Fruit fly (Drosophila melanogaster) whole organism, embryonic: ENCODE measurements around the gene CG43321.

Experiments used
- Atf-2 ChIP-seq: fragments of 200-800 bp; sonication (Bioruptor generic); optimal IDR thresholded peaks from 2 replicates; lab custom pipeline; 2016; ENCODE audit warnings: missing biosample characterization, missing genetic modification characterization
- CG10147 ChIP-seq: fragments of 200-800 bp; sonication (Bioruptor generic); optimal IDR thresholded peaks from 2 replicates; lab custom pipeline; 2019; ENCODE audit warnings: missing biosample characterization, mild to moderate bottlenecking, missing genetic modification characterization, moderate library complexity
- CG10366 ChIP-seq: fragments of 200-800 bp; sonication (Bioruptor generic); IDR thresholded peaks from 2 replicates; pipeline ENCODE4 v1.3.6; 2022; ENCODE audit warnings: missing biosample characterization, missing genetic modification characterization
- CG11093 ChIP-seq: fragments of 200-800 bp; sonication (Bioruptor generic); IDR thresholded peaks from 3 replicates; pipeline ENCODE4 v1.3.6; 2022; ENCODE audit warnings: missing biosample characterization, missing genetic modification characterization
- CG11456 ChIP-seq: fragments of 200-800 bp; sonication (Bioruptor generic); IDR thresholded peaks from 3 replicates; pipeline ENCODE4 v1.3.6; 2022; ENCODE audit warnings: missing biosample characterization, missing genetic modification characterization
- CG11723 ChIP-seq: fragments of 200-800 bp; sonication (Bioruptor generic); optimal IDR thresholded peaks from 2 replicates; lab custom pipeline; 2017; ENCODE audit warnings: missing biosample characterization, mild to moderate bottlenecking, missing genetic modification characterization
- CG13123 ChIP-seq: fragments of 200-800 bp; sonication (Bioruptor generic); optimal IDR thresholded peaks from 2 replicates; lab custom pipeline; 2016; ENCODE audit warnings: missing biosample characterization, missing genetic modification characterization
- CG17385 ChIP-seq: fragments of 200-800 bp; sonication (Bioruptor generic); optimal IDR thresholded peaks from 3 replicates; lab custom pipeline; 2018; ENCODE audit warnings: missing biosample characterization, mild to moderate bottlenecking, missing genetic modification characterization
- CG2120 ChIP-seq: fragments of 200-800 bp; sonication (Bioruptor generic); optimal IDR thresholded peaks from 3 replicates; lab custom pipeline; 2016; ENCODE audit warnings: missing biosample characterization, missing genetic modification characterization
- CG2875 ChIP-seq: fragments of 200-800 bp; sonication (Bioruptor generic); optimal IDR thresholded peaks from 2 replicates; lab custom pipeline; 2017; ENCODE audit warnings: missing biosample characterization, mild to moderate bottlenecking, missing genetic modification characterization, missing genetic modification reagents
- CG31441 ChIP-seq: fragments of 200-800 bp; sonication (Bioruptor generic); IDR thresholded peaks from 2 replicates; pipeline ENCODE4 v1.3.6; 2022; ENCODE audit warnings: missing biosample characterization, missing genetic modification characterization
- CG33213 ChIP-seq: fragments of 200-800 bp; sonication (Bioruptor generic); optimal IDR thresholded peaks from 3 replicates; lab custom pipeline; 2016; ENCODE audit warnings: missing biosample characterization, missing genetic modification characterization
- CG4282 ChIP-seq: fragments of 200-800 bp; sonication (Bioruptor generic); optimal IDR thresholded peaks from 2 replicates; lab custom pipeline; 2016; ENCODE audit warnings: missing biosample characterization, missing genetic modification characterization
- CG6791 ChIP-seq: fragments of 200-800 bp; sonication (Bioruptor generic); IDR thresholded peaks from 3 replicates; pipeline ENCODE4 v1.3.6; 2022; ENCODE audit warnings: missing biosample characterization, missing genetic modification characterization; ENCODE audit not compliant: partially characterized antibody
- CG7357 ChIP-seq: fragments of 200-800 bp; sonication (Bioruptor generic); IDR thresholded peaks from 3 replicates; pipeline ENCODE4 v1.3.6; 2022; ENCODE audit warnings: missing biosample characterization, missing genetic modification characterization
- CG7928 ChIP-seq: fragments of 200-800 bp; sonication (Bioruptor generic); optimal IDR thresholded peaks from 2 replicates; lab custom pipeline; 2017; ENCODE audit warnings: missing biosample characterization, mild to moderate bottlenecking, missing genetic modification characterization
- CG7987 ChIP-seq: fragments of 200-800 bp; sonication (Bioruptor generic); optimal IDR thresholded peaks from 2 replicates; lab custom pipeline; 2018; ENCODE audit warnings: missing biosample characterization, mild to moderate bottlenecking, missing genetic modification characterization, moderate library complexity
- CG8089 ChIP-seq: fragments of 200-800 bp; sonication (Bioruptor generic); optimal IDR thresholded peaks from 3 replicates; lab custom pipeline; 2016; ENCODE audit warnings: missing biosample characterization, missing genetic modification characterization
- Dbx ChIP-seq: fragments of 200-800 bp; sonication (Bioruptor generic); IDR thresholded peaks from 3 replicates; pipeline ENCODE4 v1.3.6; 2022; ENCODE audit warnings: missing biosample characterization, missing genetic modification characterization
- Dip3 ChIP-seq: fragments of 200-800 bp; sonication (Bioruptor generic); optimal IDR thresholded peaks from 3 replicates; lab custom pipeline; 2016; ENCODE audit warnings: missing biosample characterization, missing genetic modification characterization
- ERR ChIP-seq: fragments of 200-800 bp; sonication (Bioruptor generic); optimal IDR thresholded peaks from 2 replicates; lab custom pipeline; 2016; ENCODE audit warnings: missing biosample characterization, missing genetic modification characterization
- Gsc ChIP-seq: fragments of 200-800 bp; sonication (Bioruptor generic); IDR thresholded peaks from 2 replicates; pipeline ENCODE4 v1.3.6; 2022; ENCODE audit warnings: missing biosample characterization, missing genetic modification characterization
- Gug ChIP-seq: fragments of 200-800 bp; sonication (Bioruptor generic); IDR thresholded peaks from 4 replicates; pipeline ENCODE4 v1.3.6; 2022; ENCODE audit warnings: missing biosample characterization, missing genetic modification characterization
- HHEX ChIP-seq: fragments of 200-800 bp; sonication (Bioruptor generic); optimal IDR thresholded peaks from 3 replicates; lab custom pipeline; 2017; ENCODE audit warnings: missing biosample characterization, mild to moderate bottlenecking, missing genetic modification characterization, missing genetic modification reagents
- HmgD ChIP-seq: fragments of 200-800 bp; sonication (Bioruptor generic); optimal IDR thresholded peaks from 3 replicates; lab custom pipeline; 2016; ENCODE audit warnings: missing biosample characterization, missing genetic modification characterization
- MTF-1 ChIP-seq: fragments of 200-800 bp; sonication (Bioruptor generic); optimal IDR thresholded peaks from 2 replicates; lab custom pipeline; 2018; ENCODE audit warnings: missing biosample characterization, mild to moderate bottlenecking, missing genetic modification characterization, borderline replicate concordance
- Six4 ChIP-seq: fragments of 200-800 bp; sonication (Bioruptor generic); optimal IDR thresholded peaks from 2 replicates; lab custom pipeline; 2016; ENCODE audit warnings: missing biosample characterization, missing genetic modification characterization
- al ChIP-seq: fragments of 200-800 bp; sonication (Bioruptor generic); IDR thresholded peaks from 2 replicates; pipeline ENCODE4 v1.3.6; 2022; ENCODE audit warnings: missing biosample characterization, missing genetic modification characterization
- dan ChIP-seq: fragments of 200-800 bp; sonication (Bioruptor generic); IDR thresholded peaks from 2 replicates; pipeline ENCODE4 v1.3.6; 2022; ENCODE audit warnings: missing biosample characterization, missing genetic modification characterization
- dmrt11E ChIP-seq: fragments of 200-800 bp; sonication (Bioruptor generic); optimal IDR thresholded peaks from 3 replicates; lab custom pipeline; 2018; ENCODE audit warnings: missing biosample characterization, mild to moderate bottlenecking, missing genetic modification characterization, moderate library complexity
- gcm ChIP-seq: fragments of 200-800 bp; sonication (Bioruptor generic); optimal IDR thresholded peaks from 2 replicates; lab custom pipeline; 2019; ENCODE audit warnings: missing biosample characterization, mild to moderate bottlenecking, missing genetic modification characterization, moderate library complexity
- h ChIP-seq: fragments of >200 bp; optimal IDR thresholded peaks from 2 replicates; lab custom pipeline; 2017
- inv ChIP-seq: fragments of 200-800 bp; sonication (Bioruptor generic); IDR thresholded peaks from 2 replicates; pipeline ENCODE4 v1.3.6; 2022; ENCODE audit warnings: missing biosample characterization, missing genetic modification characterization; ENCODE audit not compliant: partially characterized antibody
- knrl ChIP-seq: fragments of 200-800 bp; sonication (Bioruptor generic); IDR thresholded peaks from 3 replicates; pipeline ENCODE4 v1.3.6; 2022; ENCODE audit warnings: missing biosample characterization, missing genetic modification characterization; ENCODE audit not compliant: partially characterized antibody
- lbe ChIP-seq: fragments of 200-800 bp; sonication (Bioruptor generic); optimal IDR thresholded peaks from 2 replicates; lab custom pipeline; 2016; ENCODE audit warnings: missing biosample characterization, mild to moderate bottlenecking, missing genetic modification characterization
- lilli ChIP-seq: fragments of 200-800 bp; sonication (Bioruptor generic); optimal IDR thresholded peaks from 3 replicates; lab custom pipeline; 2016; ENCODE audit warnings: missing biosample characterization, missing genetic modification characterization
- odd ChIP-seq: fragments of 200-800 bp; sonication (Bioruptor generic); optimal IDR thresholded peaks from 2 replicates; lab custom pipeline; 2017; ENCODE audit warnings: missing biosample characterization, mild to moderate bottlenecking, missing genetic modification characterization
- pzg ChIP-seq: fragments of 200-800 bp; sonication (Bioruptor generic); optimal IDR thresholded peaks from 3 replicates; lab custom pipeline; 2018; ENCODE audit warnings: missing biosample characterization, mild to moderate bottlenecking, missing genetic modification characterization, moderate library complexity
- ranshi ChIP-seq: fragments of 200-800 bp; sonication (Bioruptor generic); IDR thresholded peaks from 2 replicates; pipeline ENCODE4 v1.3.6; 2022; ENCODE audit warnings: missing biosample characterization, missing genetic modification characterization
- sd ChIP-seq: fragments of 200-800 bp; sonication (Bioruptor generic); optimal IDR thresholded peaks from 3 replicates; lab custom pipeline; 2018; ENCODE audit warnings: missing biosample characterization, mild to moderate bottlenecking, missing genetic modification characterization, moderate library complexity
- so ChIP-seq: fragments of 200-800 bp; sonication (Bioruptor generic); IDR thresholded peaks from 3 replicates; pipeline ENCODE4 v1.3.6; 2022; ENCODE audit warnings: missing biosample characterization, missing genetic modification characterization
- twi ChIP-seq: fragments of 200-800 bp; optimal IDR thresholded peaks from 2 replicates; lab custom pipeline; 2019; ENCODE audit warnings: missing biosample characterization, mild to moderate bottlenecking, missing genetic modification characterization, moderate library complexity
- wor ChIP-seq: fragments of 200-800 bp; sonication (Bioruptor generic); IDR thresholded peaks from 2 replicates; pipeline ENCODE4 v1.3.6; 2022; ENCODE audit warnings: missing biosample characterization, missing genetic modification characterization
- zen ChIP-seq: fragments of 200-800 bp; sonication (Bioruptor generic); optimal IDR thresholded peaks from 3 replicates; lab custom pipeline; 2018; ENCODE audit warnings: missing biosample characterization, mild to moderate bottlenecking, missing genetic modification characterization, moderate library complexity

The CG43321 gene

DNA sequence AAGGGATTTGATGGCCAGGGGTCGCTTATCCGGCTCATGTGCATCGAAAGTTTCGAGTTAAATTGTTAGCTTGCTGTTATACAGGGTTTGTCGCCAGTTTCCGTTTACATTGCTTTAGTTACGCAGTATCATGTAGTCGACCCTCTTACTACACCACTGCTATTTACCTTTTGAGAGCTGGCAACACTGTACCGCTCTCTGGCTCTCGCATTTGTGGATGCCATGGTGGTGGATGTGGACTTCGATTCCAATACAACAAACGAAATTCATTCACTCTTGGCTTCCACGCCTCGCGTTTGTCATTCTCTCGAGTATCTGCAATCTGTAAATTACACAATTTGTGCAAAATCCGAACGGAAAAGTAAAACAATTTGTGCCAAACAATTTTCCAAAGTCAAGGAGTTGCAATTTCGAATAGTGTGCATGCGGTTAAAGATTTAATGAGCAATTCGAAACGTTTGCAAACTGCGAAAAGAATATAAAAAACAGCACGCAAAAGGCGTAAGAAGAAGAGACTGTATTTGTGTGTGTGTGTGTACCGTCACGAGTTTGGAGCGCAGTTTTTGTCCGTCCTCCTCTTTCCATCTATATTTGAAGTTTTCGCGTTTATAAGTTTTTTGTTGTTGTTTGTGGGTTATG lies 37.1 kb downstream of the CG43321 start (continued):
- TF ChIP-seq CG11093 (GFP tag; lab: Robert Waterston, UW) = no peak
- TF ChIP-seq MTF-1 (GFP tag; lab: Kevin White, UChicago) = peak; percentile 46
- peak; percentile 4; the same call in 1 of the 4 replicates for TF ChIP-seq Gug (GFP tag; lab: Robert Waterston, UW)
- peak; percentile 71 for TF ChIP-seq sd (tag; lab: Kevin White, UChicago)
- TF ChIP-seq CG8089 (GFP tag; lab: Kevin White, UChicago) = no peak
- 0 out of 3 replicates have a peak, but pooled peaks have one; percentile 53 for TF ChIP-seq CG11456 (GFP tag; lab: Robert Waterston, UW)
- TF ChIP-seq odd (GFP tag; lab: Kevin White, UChicago) = peak; percentile 15
- no peak for TF ChIP-seq Six4 (GFP tag; lab: Kevin White, UChicago)
- TF ChIP-seq HHEX (GFP tag; lab: Kevin White, UChicago) = no peak
- peak; percentile 67; the same call in 1 of the 3 replicates for TF ChIP-seq Dbx
- TF ChIP-seq CG10147 = peak; percentile 42
- no peak for TF ChIP-seq CG33213
- no peak for TF ChIP-seq CG10366 (GFP tag; lab: Robert Waterston, UW)
- peak; percentile 53 for TF ChIP-seq HmgD (GFP tag; lab: Kevin White, UChicago)
- peak; percentile 67 for TF ChIP-seq lbe (GFP tag; lab: Kevin White, UChicago)
- TF ChIP-seq wor (GFP tag; lab: Robert Waterston, UW) = no peak
- TF ChIP-seq zen = no peak
- TF ChIP-seq CG7357 = no peak
- no peak for TF ChIP-seq CG13123 (GFP tag; lab: Kevin White, UChicago)
- no peak for TF ChIP-seq dan (GFP tag; lab: Robert Waterston, UW)
- peak; percentile 35 for TF ChIP-seq CG2120 (GFP tag; lab: Kevin White, UChicago)
- no peak for TF ChIP-seq al (GFP tag; lab: Robert Waterston, UW)
- no peak for TF ChIP-seq CG11723 (GFP tag; lab: Kevin White, UChicago)
- TF ChIP-seq Gsc (GFP tag; lab: Robert Waterston, UW) = no peak
- TF ChIP-seq knrl (GFP tag; lab: Robert Waterston, UW) = peak; percentile 72; the same call in 2 of the 3 replicates
- TF ChIP-seq CG17385 = peak; percentile 95
- TF ChIP-seq so = 0 out of 3 replicates have a peak, but pooled peaks have one; percentile 18
- peak; percentile 90 for TF ChIP-seq inv (GFP tag; lab: Robert Waterston, UW)
- no peak for TF ChIP-seq gcm (GFP tag; lab: Kevin White, UChicago)
- TF ChIP-seq CG4282 = no peak
- TF ChIP-seq ranshi = no peak; the same call in 1 of the 2 replicates
- TF ChIP-seq pzg = peak; percentile 23
- TF ChIP-seq dmrt11E = peak; percentile 15
- TF ChIP-seq twi (tag; lab: Kevin White, UChicago) = no peak
- no peak for TF ChIP-seq lilli (GFP tag; lab: Kevin White, UChicago)
- no peak for TF ChIP-seq Dip3 (GFP tag; lab: Kevin White, UChicago)
- TF ChIP-seq CG2875 (GFP tag; lab: Kevin White, UChicago) = no peak
- no peak; the same call in 1 of the 2 replicates for TF ChIP-seq CG31441 (GFP tag; lab: Robert Waterston, UW)
- peak; percentile 35 for TF ChIP-seq CG7987 (GFP tag; lab: Kevin White, UChicago)
- no peak for TF ChIP-seq h (lab: Kevin White, UChicago)
- no peak for TF ChIP-seq Atf-2 (GFP tag; lab: Kevin White, UChicago)
- no peak for TF ChIP-seq CG7928
- peak; percentile 48 for TF ChIP-seq ERR (GFP tag; lab: Kevin White, UChicago)
- peak; percentile 100 for TF ChIP-seq CG6791 (GFP tag; lab: Robert Waterston, UW)
- TF ChIP-seq, all 482 proteins: peak for 174
